Fruit fly (Drosophila melanogaster) whole organism, prepupa: ENCODE data around the gene CG5149.

Experiments
- Blimp-1 ChIP-seq: fragments of 200-800 bp; sonication (Bioruptor generic); optimal IDR thresholded peaks from 3 replicates; lab custom pipeline; 2017; ENCODE audit warnings: missing biosample characterization, missing genetic modification characterization, mild to moderate bottlenecking, moderate library complexity, missing genetic modification reagents
- CG10631 ChIP-seq: fragments of 200-800 bp; sonication (Bioruptor generic); optimal IDR thresholded peaks from 2 replicates; lab custom pipeline; 2016; ENCODE audit warnings: missing biosample characterization, missing genetic modification characterization
- CG10669 ChIP-seq: fragments of 200-800 bp; sonication (Bioruptor generic); optimal IDR thresholded peaks from 3 replicates; lab custom pipeline; 2018; ENCODE audit warnings: missing biosample characterization, mild to moderate bottlenecking, missing genetic modification characterization, moderate library complexity
- CG11762 ChIP-seq: fragments of 200-800 bp; sonication (Bioruptor generic); optimal IDR thresholded peaks from 3 replicates; lab custom pipeline; 2016; ENCODE audit warnings: missing biosample characterization, missing genetic modification characterization; ENCODE audit not compliant: insufficient read depth
- CG11902 ChIP-seq: fragments of 200-800 bp; sonication (Bioruptor generic); optimal IDR thresholded peaks from 3 replicates; lab custom pipeline; 2016; ENCODE audit warnings: missing biosample characterization, missing genetic modification characterization
- CG15336 ChIP-seq: fragments of 200-800 bp; sonication (Bioruptor generic); IDR thresholded peaks from 2 replicates; pipeline ENCODE4 v1.3.6; 2022; ENCODE audit warnings: missing biosample characterization, missing genetic modification characterization
- CG1621 ChIP-seq: fragments of 200-800 bp; sonication (Bioruptor generic); optimal IDR thresholded peaks from 3 replicates; lab custom pipeline; 2018; ENCODE audit warnings: missing biosample characterization, mild to moderate bottlenecking, missing genetic modification characterization
- CG31627 ChIP-seq: fragments of 200-800 bp; sonication (Bioruptor generic); optimal IDR thresholded peaks from 3 replicates; lab custom pipeline; 2016; ENCODE audit warnings: missing biosample characterization, missing genetic modification characterization
- CG32006 ChIP-seq: fragments of 200-800 bp; sonication (Bioruptor generic); optimal IDR thresholded peaks from 3 replicates; lab custom pipeline; 2017; ENCODE audit warnings: missing biosample characterization, mild to moderate bottlenecking, missing genetic modification characterization
- CG4318 ChIP-seq: fragments of 200-800 bp; sonication (Bioruptor generic); optimal IDR thresholded peaks from 3 replicates; lab custom pipeline; 2017; ENCODE audit warnings: missing biosample characterization, mild to moderate bottlenecking, missing genetic modification characterization
- CG6163 ChIP-seq: fragments of 200-800 bp; sonication (Bioruptor generic); IDR thresholded peaks from 3 replicates; pipeline ENCODE4 v1.3.6; 2022; ENCODE audit warnings: missing biosample characterization, missing genetic modification characterization
- CG6792 ChIP-seq: fragments of 200-800 bp; sonication (Bioruptor generic); optimal IDR thresholded peaks from 3 replicates; lab custom pipeline; 2016; ENCODE audit warnings: missing biosample characterization, missing genetic modification characterization
- CG6854 ChIP-seq: fragments of 200-800 bp; sonication (Bioruptor generic); optimal IDR thresholded peaks from 2 replicates; lab custom pipeline; 2017; ENCODE audit warnings: missing biosample characterization, mild to moderate bottlenecking, missing genetic modification characterization
- CG7368 ChIP-seq: fragments of 200-800 bp; sonication (Bioruptor generic); optimal IDR thresholded peaks from 3 replicates; lab custom pipeline; 2016; ENCODE audit warnings: missing biosample characterization, missing genetic modification characterization
- CG8119 ChIP-seq: fragments of 200-800 bp; sonication (Bioruptor generic); IDR thresholded peaks from 3 replicates; pipeline ENCODE4 v1.3.6; 2022; ENCODE audit warnings: missing biosample characterization, missing genetic modification characterization
- CG8319 ChIP-seq: fragments of 200-800 bp; sonication (Bioruptor generic); optimal IDR thresholded peaks from 3 replicates; lab custom pipeline; 2016; ENCODE audit warnings: missing biosample characterization, missing genetic modification characterization
- CG8632 ChIP-seq: fragments of 200-800 bp; sonication (Bioruptor generic); optimal IDR thresholded peaks from 3 replicates; lab custom pipeline; 2016; ENCODE audit warnings: missing biosample characterization, missing genetic modification characterization
- CG9139 ChIP-seq: fragments of 200-800 bp; sonication (Bioruptor generic); optimal IDR thresholded peaks from 3 replicates; lab custom pipeline; 2017; ENCODE audit warnings: missing biosample characterization, mild to moderate bottlenecking, missing genetic modification characterization
- Eip75B ChIP-seq: fragments of 200-800 bp; sonication (Bioruptor generic); optimal IDR thresholded peaks from 3 replicates; lab custom pipeline; 2016; ENCODE audit warnings: missing biosample characterization, missing genetic modification characterization
- Eip93F ChIP-seq: fragments of 200-800 bp; sonication (Bioruptor generic); optimal IDR thresholded peaks from 2 replicates; lab custom pipeline; 2016; ENCODE audit warnings: missing biosample characterization, mild to moderate bottlenecking, missing genetic modification characterization
- Ets21C ChIP-seq: fragments of 200-800 bp; sonication (Bioruptor generic); optimal IDR thresholded peaks from 3 replicates; lab custom pipeline; 2016; ENCODE audit warnings: missing biosample characterization, missing genetic modification characterization
- Ets96B ChIP-seq: fragments of 200-800 bp; optimal IDR thresholded peaks from 2 replicates; lab custom pipeline; 2019; ENCODE audit warnings: missing biosample characterization, mild to moderate bottlenecking, missing genetic modification characterization, moderate library complexity
- Hr38 ChIP-seq: sonication (Bioruptor generic); optimal IDR thresholded peaks from 2 replicates; lab custom pipeline; 2016; ENCODE audit warnings: missing biosample characterization, missing genetic modification characterization
- Hr39 ChIP-seq: fragments of 200-800 bp; sonication (Bioruptor generic); optimal IDR thresholded peaks from 2 replicates; lab custom pipeline; 2016; ENCODE audit warnings: missing biosample characterization, missing genetic modification characterization
- Hr4 ChIP-seq: fragments of 200-800 bp; sonication (Bioruptor generic); optimal IDR thresholded peaks from 3 replicates; lab custom pipeline; 2016; ENCODE audit warnings: missing biosample characterization, missing genetic modification characterization
- Lpt ChIP-seq: fragments of 200-800 bp; sonication (Bioruptor generic); optimal IDR thresholded peaks from 3 replicates; lab custom pipeline; 2016; ENCODE audit warnings: missing biosample characterization, missing genetic modification characterization
- OdsH ChIP-seq: fragments of 200-800 bp; sonication (Bioruptor generic); optimal IDR thresholded peaks from 3 replicates; lab custom pipeline; 2016; ENCODE audit warnings: missing biosample characterization, missing genetic modification characterization
- Sox14 ChIP-seq: fragments of 200-800 bp; sonication (Bioruptor generic); optimal IDR thresholded peaks from 3 replicates; lab custom pipeline; 2016; ENCODE audit warnings: missing biosample characterization, missing genetic modification characterization
- Sox15 ChIP-seq: fragments of 200-800 bp; sonication (Bioruptor generic); optimal IDR thresholded peaks from 3 replicates; lab custom pipeline; 2016; ENCODE audit warnings: missing biosample characterization, missing genetic modification characterization
- cyc ChIP-seq: fragments of 200-800 bp; sonication (Bioruptor generic); optimal IDR thresholded peaks from 3 replicates; lab custom pipeline; 2016; ENCODE audit warnings: missing biosample characterization, missing genetic modification characterization
- dac ChIP-seq: fragments of 200-800 bp; sonication (Bioruptor generic); optimal IDR thresholded peaks from 2 replicates; lab custom pipeline; 2017; ENCODE audit warnings: missing biosample characterization, mild to moderate bottlenecking, missing genetic modification characterization
- eg ChIP-seq: fragments of 200-800 bp; sonication (Bioruptor generic); IDR thresholded peaks from 3 replicates; pipeline ENCODE4 v1.3.6; 2022; ENCODE audit warnings: missing biosample characterization, missing genetic modification characterization
- esn ChIP-seq: fragments of 200-800 bp; sonication (Bioruptor generic); optimal IDR thresholded peaks from 2 replicates; lab custom pipeline; 2016; ENCODE audit warnings: missing biosample characterization, mild to moderate bottlenecking, missing genetic modification characterization, moderate library complexity
- fd59A ChIP-seq: fragments of 200-800 bp; sonication (Bioruptor generic); optimal IDR thresholded peaks from 2 replicates; lab custom pipeline; 2017; ENCODE audit warnings: missing biosample characterization, mild to moderate bottlenecking, missing genetic modification characterization, missing genetic modification reagents
- lz ChIP-seq: fragments of 200-800 bp; sonication (Bioruptor generic); optimal IDR thresholded peaks from 3 replicates; lab custom pipeline; 2016; ENCODE audit warnings: missing biosample characterization, missing genetic modification characterization
- net ChIP-seq: fragments of 200-800 bp; sonication (Bioruptor generic); optimal IDR thresholded peaks from 3 replicates; lab custom pipeline; 2016; ENCODE audit warnings: missing biosample characterization, missing genetic modification characterization
- pdm3 ChIP-seq: fragments of 200-800 bp; sonication (Bioruptor generic); optimal IDR thresholded peaks from 3 replicates; lab custom pipeline; 2016; ENCODE audit warnings: missing biosample characterization, missing genetic modification characterization
- spab ChIP-seq: fragments of 200-800 bp; sonication (Bioruptor generic); optimal IDR thresholded peaks from 2 replicates; lab custom pipeline; 2017; ENCODE audit warnings: missing biosample characterization, mild to moderate bottlenecking, missing genetic modification characterization, missing genetic modification reagents
- svp ChIP-seq: fragments of 200-800 bp; sonication (Bioruptor generic); peaks from one replicate; lab custom pipeline; 2016; ENCODE audit warnings: missing biosample characterization, missing genetic modification characterization
- topi ChIP-seq: fragments of 200-800 bp; sonication (Bioruptor generic); optimal IDR thresholded peaks from 3 replicates; lab custom pipeline; 2016; ENCODE audit warnings: missing biosample characterization, missing genetic modification characterization

The CG5149 gene

dm6 chr2L:7376157-7376556 is 11.9 kb downstream of the CG5149 start (continued):
- TF ChIP-seq CG10669 (GFP tag; lab: Kevin White, UChicago) (no peak), CG4318 (GFP tag; lab: Kevin White, UChicago) (peak; percentile 47), CG8319 (GFP tag; lab: Kevin White, UChicago) (peak; percentile 8), net (peak; percentile 67), Hr4 (GFP tag; lab: Kevin White, UChicago) (peak; percentile 84), topi (GFP tag; lab: Kevin White, UChicago) (peak; percentile 56), lz (GFP tag; lab: Kevin White, UChicago) (peak; percentile 76), svp (GFP tag; lab: Kevin White, UChicago) (peak; percentile 80), Hr38 (peak; percentile 48), spab (GFP tag; lab: Kevin White, UChicago) (no peak), esn (GFP tag; lab: Kevin White, UChicago) (peak; percentile 74), CG1621 (tag; lab: Kevin White, UChicago) (no peak), Eip93F (GFP tag; lab: Kevin White, UChicago) (no peak), Sox14 (peak; percentile 49), CG31627 (GFP tag; lab: Kevin White, UChicago) (peak; percentile 75), eg (GFP tag; lab: Robert Waterston, UW) (peak; percentile 94), Lpt (GFP tag; lab: Kevin White, UChicago) (peak; percentile 64), CG10631 (GFP tag; lab: Kevin White, UChicago) (peak; percentile 22), Ets21C (GFP tag; lab: Kevin White, UChicago) (peak; percentile 53), CG9139 (GFP tag; lab: Kevin White, UChicago) (no peak), CG6792 (GFP tag; lab: Kevin White, UChicago) (peak; percentile 47), pdm3 (GFP tag; lab: Kevin White, UChicago) (peak; percentile 64), CG15336 (peak; percentile 90), CG32006 (GFP tag; lab: Kevin White, UChicago) (peak; percentile 75), CG11902 (GFP tag; lab: Kevin White, UChicago) (peak; percentile 27), CG8119 (peak; percentile 86), CG8632 (GFP tag; lab: Kevin White, UChicago) (peak; percentile 41), CG6854 (GFP tag; lab: Kevin White, UChicago) (no peak), CG7368 (GFP tag; lab: Kevin White, UChicago) (peak; percentile 19), CG11762 (peak; percentile 46), Sox15 (peak; percentile 12), OdsH (GFP tag; lab: Kevin White, UChicago) (peak; percentile 68), Eip75B (GFP tag; lab: Kevin White, UChicago) (no peak), Ets96B (no peak), dac (peak; percentile 24), Blimp-1 (GFP tag; lab: Kevin White, UChicago) (no peak), CG6163 (GFP tag; lab: Robert Waterston, UW) (peak; percentile 87)
- TF ChIP-seq, all 60 proteins: peak for 41

DNA sequence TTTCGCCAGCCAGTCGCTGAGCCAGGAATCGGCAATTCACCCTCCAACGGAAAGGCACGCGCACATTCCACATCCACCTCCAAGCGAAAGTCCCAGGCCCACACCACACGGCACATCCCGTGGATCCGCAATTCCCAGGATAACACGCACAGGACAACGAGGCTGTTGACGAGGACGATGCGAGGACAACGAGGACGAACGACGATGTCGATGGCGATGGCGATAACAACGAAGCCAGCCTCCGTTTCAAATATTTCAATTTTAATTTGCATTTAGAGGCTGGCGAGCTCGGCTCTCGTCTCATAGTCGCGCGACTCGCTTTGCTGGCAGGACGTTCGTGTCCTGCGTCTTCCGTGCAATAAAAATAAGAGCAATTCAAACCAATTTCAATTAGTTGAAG is 25.0 kb downstream of the CG5149 start, which contains the start of gene Wnt10:
Gene Wnt10, plus strand, starts transcription at position 301 of the 400 bp plus-strand sequence.
- TF ChIP-seq Hr39 = no peak
- TF ChIP-seq CG11902 (GFP tag; lab: Kevin White, UChicago) = no peak
- no peak for TF ChIP-seq net
- TF ChIP-seq topi (GFP tag; lab: Kevin White, UChicago) = no peak
- TF ChIP-seq fd59A (GFP tag; lab: Kevin White, UChicago) = no peak
- no peak for TF ChIP-seq CG1621 (tag; lab: Kevin White, UChicago)
- TF ChIP-seq CG6163 (GFP tag; lab: Robert Waterston, UW) = no peak
- no peak for TF ChIP-seq CG31627 (GFP tag; lab: Kevin White, UChicago)
- no peak for TF ChIP-seq cyc (GFP tag; lab: Kevin White, UChicago)
- no peak for TF ChIP-seq CG11762
